Fruit fly (Drosophila melanogaster) whole organism, embryonic: ENCODE measurements around the gene CG9662.

Experiments
- Abd-B ChIP-seq: fragments of 200-800 bp; sonication (Bioruptor generic); optimal IDR thresholded peaks from 2 replicates; lab custom pipeline; 2018; ENCODE audit warnings: missing biosample characterization, mild to moderate bottlenecking, missing genetic modification characterization, moderate library complexity
- Atf-2 ChIP-seq: fragments of 200-800 bp; sonication (Bioruptor generic); optimal IDR thresholded peaks from 2 replicates; lab custom pipeline; 2016; ENCODE audit warnings: missing biosample characterization, missing genetic modification characterization
- CG10209 ChIP-seq: fragments of 200-800 bp; sonication (Bioruptor generic); optimal IDR thresholded peaks from 3 replicates; lab custom pipeline; 2017; ENCODE audit warnings: missing biosample characterization, mild to moderate bottlenecking, missing genetic modification characterization, missing genetic modification reagents
- CG1024 ChIP-seq: fragments of 200-800 bp; sonication (Bioruptor generic); IDR thresholded peaks from 2 replicates; pipeline ENCODE4 v1.3.6; 2022; ENCODE audit warnings: missing biosample characterization, missing genetic modification characterization
- CG10366 ChIP-seq: fragments of 200-800 bp; sonication (Bioruptor generic); IDR thresholded peaks from 2 replicates; pipeline ENCODE4 v1.3.6; 2022; ENCODE audit warnings: missing biosample characterization, missing genetic modification characterization
- CG10543 ChIP-seq: fragments of 200-800 bp; sonication (Bioruptor generic); optimal IDR thresholded peaks from 3 replicates; lab custom pipeline; 2017; ENCODE audit warnings: missing biosample characterization, mild to moderate bottlenecking, missing genetic modification characterization, moderate library complexity
- CG12744 ChIP-seq: fragments of 200-800 bp; sonication (Bioruptor generic); optimal IDR thresholded peaks from 2 replicates; lab custom pipeline; 2016; ENCODE audit warnings: missing biosample characterization, missing genetic modification characterization
- CG17186 ChIP-seq: fragments of 200-800 bp; sonication (Bioruptor generic); optimal IDR thresholded peaks from 3 replicates; lab custom pipeline; 2017; ENCODE audit warnings: missing biosample characterization, missing genetic modification reagents, missing genetic modification characterization
- CG1832 ChIP-seq: fragments of 200-800 bp; sonication (Bioruptor generic); optimal IDR thresholded peaks from 2 replicates; lab custom pipeline; 2017; ENCODE audit warnings: missing biosample characterization, mild to moderate bottlenecking, missing genetic modification characterization, inconsistent platforms
- CG2678 ChIP-seq: fragments of 200-800 bp; sonication (Bioruptor generic); optimal IDR thresholded peaks from 3 replicates; lab custom pipeline; 2019; ENCODE audit warnings: missing biosample characterization, mild to moderate bottlenecking, missing genetic modification characterization, moderate library complexity
- CG34224 ChIP-seq: fragments of 200-800 bp; sonication (Bioruptor generic); IDR thresholded peaks from 3 replicates; pipeline ENCODE4 v1.3.6; 2022; ENCODE audit warnings: missing biosample characterization, missing genetic modification characterization; ENCODE audit not compliant: partially characterized antibody
- CG4424 ChIP-seq: fragments of 200-800 bp; sonication (Bioruptor generic); optimal IDR thresholded peaks from 3 replicates; lab custom pipeline; 2016; ENCODE audit warnings: missing biosample characterization, missing genetic modification characterization
- CG4854 ChIP-seq: fragments of 200-800 bp; sonication (Bioruptor generic); optimal IDR thresholded peaks from 2 replicates; lab custom pipeline; 2016; ENCODE audit warnings: missing biosample characterization, missing genetic modification characterization, inconsistent platforms
- CG6654 ChIP-seq: fragments of 200-800 bp; sonication (Bioruptor generic); optimal IDR thresholded peaks from 2 replicates; lab custom pipeline; 2017; ENCODE audit warnings: missing biosample characterization, mild to moderate bottlenecking, missing genetic modification characterization
- CG8359 ChIP-seq: fragments of 200-800 bp; sonication (Bioruptor generic); optimal IDR thresholded peaks from 2 replicates; lab custom pipeline; 2017; ENCODE audit warnings: missing biosample characterization, mild to moderate bottlenecking, missing genetic modification characterization, borderline replicate concordance
- CG8478 ChIP-seq: fragments of >200 bp; optimal IDR thresholded peaks from 2 replicates; lab custom pipeline; 2018
- Chrac-16 ChIP-seq: fragments of 200-800 bp; sonication (Bioruptor generic); optimal IDR thresholded peaks from 3 replicates; lab custom pipeline; 2016; ENCODE audit warnings: missing biosample characterization, missing genetic modification characterization
- D ChIP-seq, 2 experiments: fragments of 200-800 bp in 1 of 2; fragments of >200 bp in 1 of 2; sonication (Bioruptor generic) in 1 of 2; optimal IDR thresholded peaks; 2 replicates in 1 of 2; 3 replicates in 1 of 2; lab custom pipeline; 2017; ENCODE audit warnings: mild to moderate bottlenecking in 1 of 2, missing biosample characterization in 1 of 2, missing genetic modification characterization in 1 of 2, missing genetic modification reagents in 1 of 2
- Dad ChIP-seq: fragments of 200-800 bp; sonication (Bioruptor generic); optimal IDR thresholded peaks from 3 replicates; lab custom pipeline; 2016; ENCODE audit warnings: missing biosample characterization, missing genetic modification characterization
- Dek ChIP-seq: fragments of 200-800 bp; sonication (Bioruptor generic); optimal IDR thresholded peaks from 3 replicates; lab custom pipeline; 2019; ENCODE audit warnings: missing biosample characterization, mild to moderate bottlenecking, missing genetic modification characterization, moderate library complexity
- Dfd ChIP-seq, 2 experiments: fragments of >200 bp; optimal IDR thresholded peaks; 2 replicates each; lab custom pipeline; 2017; ENCODE audit warnings: missing biosample characterization in 2 of 2, missing genetic modification characterization in 2 of 2
- Fer3 ChIP-seq: fragments of 200-800 bp; sonication (Bioruptor generic); optimal IDR thresholded peaks from 2 replicates; lab custom pipeline; 2018; ENCODE audit warnings: missing biosample characterization, mild to moderate bottlenecking, missing genetic modification characterization, moderate library complexity
- Hr3 ChIP-seq: fragments of 200-800 bp; sonication (Bioruptor generic); optimal IDR thresholded peaks from 3 replicates; lab custom pipeline; 2016; ENCODE audit warnings: missing biosample characterization, missing genetic modification characterization
- Hsf ChIP-seq: fragments of 200-800 bp; sonication (Bioruptor generic); optimal IDR thresholded peaks from 3 replicates; lab custom pipeline; 2016; ENCODE audit warnings: missing biosample characterization, missing genetic modification characterization
- Lpt ChIP-seq: fragments of >200 bp; optimal IDR thresholded peaks from 2 replicates; lab custom pipeline; 2018; ENCODE audit warnings: missing biosample characterization, missing genetic modification characterization
- MTF-1 ChIP-seq: fragments of 200-800 bp; sonication (Bioruptor generic); optimal IDR thresholded peaks from 2 replicates; lab custom pipeline; 2018; ENCODE audit warnings: missing biosample characterization, mild to moderate bottlenecking, missing genetic modification characterization, borderline replicate concordance
- Mes4 ChIP-seq: fragments of 200-800 bp; sonication (Bioruptor generic); optimal IDR thresholded peaks from 2 replicates; lab custom pipeline; 2016; ENCODE audit warnings: missing biosample characterization, missing genetic modification characterization
- Neu2 ChIP-seq: fragments of 200-800 bp; sonication (Bioruptor generic); optimal IDR thresholded peaks from 3 replicates; lab custom pipeline; 2016; ENCODE audit warnings: missing biosample characterization, missing genetic modification characterization, borderline replicate concordance
- Optix ChIP-seq: fragments of 200-800 bp; sonication (Bioruptor generic); IDR thresholded peaks from 3 replicates; pipeline ENCODE4 v1.3.6; 2022; ENCODE audit warnings: missing biosample characterization, missing genetic modification characterization
- PHDP ChIP-seq: fragments of 200-800 bp; sonication (Bioruptor generic); optimal IDR thresholded peaks from 3 replicates; lab custom pipeline; 2018; ENCODE audit warnings: missing biosample characterization, mild to moderate bottlenecking, missing genetic modification characterization, moderate library complexity
- Sox100B ChIP-seq: fragments of 200-800 bp; sonication (Bioruptor generic); optimal IDR thresholded peaks from 3 replicates; lab custom pipeline; 2018; ENCODE audit warnings: missing biosample characterization, mild to moderate bottlenecking, missing genetic modification characterization
- Sry-β ChIP-seq: fragments of 200-800 bp; sonication (Bioruptor generic); optimal IDR thresholded peaks from 2 replicates; lab custom pipeline; 2018; ENCODE audit warnings: missing biosample characterization, mild to moderate bottlenecking, missing genetic modification characterization, moderate library complexity
- Vsx1 ChIP-seq: fragments of 200-800 bp; sonication (Bioruptor generic); optimal IDR thresholded peaks from 2 replicates; lab custom pipeline; 2017; ENCODE audit warnings: missing biosample characterization, mild to moderate bottlenecking, missing genetic modification characterization, missing genetic modification reagents
- Xrp1 ChIP-seq: fragments of 200-800 bp; sonication (Bioruptor generic); IDR thresholded peaks from 2 replicates; pipeline ENCODE4 v1.3.6; 2022; ENCODE audit warnings: missing biosample characterization, missing genetic modification characterization
- ac ChIP-seq: fragments of 200-800 bp; sonication (Bioruptor generic); optimal IDR thresholded peaks from 3 replicates; lab custom pipeline; 2017; ENCODE audit warnings: missing biosample characterization, mild to moderate bottlenecking, missing genetic modification characterization
- bab2 ChIP-seq: fragments of 200-800 bp; sonication (Bioruptor generic); optimal IDR thresholded peaks from 2 replicates; lab custom pipeline; 2016; ENCODE audit warnings: missing biosample characterization, missing genetic modification characterization
- crol ChIP-seq: fragments of 200-800 bp; sonication (Bioruptor generic); IDR thresholded peaks from 2 replicates; pipeline ENCODE4 v1.3.6; 2022; ENCODE audit warnings: missing biosample characterization, missing genetic modification characterization
- gsb ChIP-seq: fragments of 200-800 bp; sonication (Bioruptor generic); IDR thresholded peaks from 2 replicates; pipeline ENCODE4 v1.3.6; 2022; ENCODE audit warnings: missing biosample characterization, missing genetic modification characterization
- her ChIP-seq: fragments of 200-800 bp; sonication (Bioruptor generic); optimal IDR thresholded peaks from 2 replicates; lab custom pipeline; 2016; ENCODE audit warnings: missing biosample characterization, missing genetic modification characterization
- lab ChIP-seq: fragments of 200-800 bp; sonication (Bioruptor generic); optimal IDR thresholded peaks from 3 replicates; lab custom pipeline; 2017; ENCODE audit warnings: missing biosample characterization, missing genetic modification characterization, mild to moderate bottlenecking, moderate library complexity, missing genetic modification reagents
- lilli ChIP-seq: fragments of 200-800 bp; sonication (Bioruptor generic); optimal IDR thresholded peaks from 3 replicates; lab custom pipeline; 2016; ENCODE audit warnings: missing biosample characterization, missing genetic modification characterization
- lola ChIP-seq, 3 experiments: fragments of >200 bp in 2 of 3; fragments of 200-800 bp in 1 of 3; sonication (Bioruptor generic) in 1 of 3; optimal IDR thresholded peaks; 2 replicates each; lab custom pipeline; 2017 to 2019; ENCODE audit warnings: missing biosample characterization in 3 of 3, missing genetic modification characterization in 3 of 3, mild to moderate bottlenecking in 1 of 3, moderate library complexity in 1 of 3
- mld ChIP-seq: fragments of 200-800 bp; sonication (Bioruptor generic); IDR thresholded peaks from 3 replicates; pipeline ENCODE4 v1.3.6; 2022; ENCODE audit warnings: missing biosample characterization, missing genetic modification characterization; ENCODE audit not compliant: partially characterized antibody
- pho ChIP-seq: fragments of 200-800 bp; sonication (Bioruptor generic); optimal IDR thresholded peaks from 2 replicates; lab custom pipeline; 2016; ENCODE audit warnings: missing biosample characterization, missing genetic modification characterization
- pros ChIP-seq: fragments of 200-800 bp; sonication (Bioruptor generic); optimal IDR thresholded peaks from 3 replicates; lab custom pipeline; 2019; ENCODE audit warnings: missing biosample characterization, mild to moderate bottlenecking, missing genetic modification characterization, moderate library complexity
- sens-2 ChIP-seq: fragments of 200-800 bp; sonication (Bioruptor generic); IDR thresholded peaks from 2 replicates; pipeline ENCODE4 v1.3.6; 2022; ENCODE audit warnings: missing biosample characterization, missing genetic modification characterization
- sob ChIP-seq: fragments of 200-800 bp; sonication (Bioruptor generic); IDR thresholded peaks from 2 replicates; pipeline ENCODE4 v1.3.6; 2022; ENCODE audit warnings: missing biosample characterization, missing genetic modification characterization
- stwl ChIP-seq: fragments of 200-800 bp; sonication (Bioruptor generic); optimal IDR thresholded peaks from 3 replicates; lab custom pipeline; 2018; ENCODE audit warnings: missing biosample characterization, mild to moderate bottlenecking, missing genetic modification characterization, moderate library complexity
- ttk ChIP-seq: fragments of 200-800 bp; sonication (Bioruptor generic); IDR thresholded peaks from 2 replicates; pipeline ENCODE4 v2.1.2; 2022; ENCODE audit warnings: missing biosample characterization, missing genetic modification characterization

Gene CG9662

DNA sequence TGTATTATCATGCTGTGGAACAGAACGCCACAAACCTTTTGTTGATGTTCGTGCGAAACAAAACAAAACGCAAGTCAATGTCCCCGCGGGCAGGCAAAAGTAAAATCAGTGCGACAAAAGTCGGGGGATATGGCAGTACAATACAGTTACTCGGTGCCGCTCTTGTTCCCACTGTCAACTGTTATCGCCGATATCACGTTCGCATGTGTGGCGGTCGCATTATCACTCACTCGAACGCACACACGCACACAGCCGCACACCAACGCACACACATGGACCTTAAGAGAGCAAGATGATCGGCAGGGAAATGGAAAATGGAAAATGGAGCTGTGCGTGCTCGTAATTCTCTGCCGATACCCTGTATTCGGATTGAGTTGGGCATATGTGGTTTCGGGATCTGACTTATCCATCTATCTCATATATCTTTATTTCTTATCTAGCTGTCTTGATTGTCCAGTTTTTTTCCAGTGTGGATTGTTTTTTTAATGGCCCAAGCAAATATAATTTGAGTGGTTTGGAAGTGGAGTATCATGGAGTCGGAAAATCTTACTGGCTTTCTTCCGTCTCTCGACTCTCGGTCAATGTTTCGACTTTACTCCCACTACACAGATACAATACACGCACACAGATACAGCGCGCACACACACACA lies 37.8 kb downstream of the CG9662 start (continued):
- TF ChIP-seq Mes4 (GFP tag; lab: Kevin White, UChicago) (peak; percentile 83), CG1024 (GFP tag; lab: Robert Waterston, UW) (peak; percentile 73), CG34224 (GFP tag; lab: Robert Waterston, UW) (no peak), CG8478 (lab: Kevin White, UChicago) (peak; percentile 39), crol (no peak), Dek (tag; lab: Kevin White, UChicago) (no peak), lilli (GFP tag; lab: Kevin White, UChicago) (peak; percentile 67), CG4854 (GFP tag; lab: Kevin White, UChicago) (no peak), ttk (peak; percentile 79), Fer3 (peak; percentile 40), her (no peak), lola (GFP tag; optimal IDR thresholded peaks at IDR 0.05; lab: Kevin White, UChicago) (peak in 1 of 3 experiments; percentile 83), pho (GFP tag; lab: Kevin White, UChicago) (peak; percentile 38), Dad (GFP tag; lab: Kevin White, UChicago) (peak; percentile 56), Xrp1 (peak; percentile 92; the same call in 1 of the 2 replicates), CG6654 (GFP tag; lab: Kevin White, UChicago) (peak; percentile 73), MTF-1 (GFP tag; lab: Kevin White, UChicago) (peak; percentile 23), CG8359 (GFP tag; lab: Kevin White, UChicago) (peak; percentile 72), CG10209 (GFP tag; lab: Kevin White, UChicago) (peak; percentile 76), Neu2 (no peak), Abd-B (GFP tag; lab: Kevin White, UChicago) (peak; percentile 85), Sry-β (GFP tag; lab: Kevin White, UChicago) (peak; percentile 24), sens-2 (GFP tag; lab: Robert Waterston, UW) (peak; percentile 42; the same call in 1 of the 2 replicates), CG4424 (GFP tag; lab: Kevin White, UChicago) (peak; percentile 91), lab (GFP tag; lab: Kevin White, UChicago) (peak; percentile 67), Dfd (GFP tag; optimal IDR thresholded peaks at IDR 0.05; lab: Kevin White, UChicago) (no peak), Chrac-16 (GFP tag; lab: Kevin White, UChicago) (peak; percentile 86), Atf-2 (peak; percentile 86), stwl (tag; lab: Kevin White, UChicago) (peak; percentile 9), sob (GFP tag; lab: Robert Waterston, UW) (peak; percentile 48; the same call in 1 of the 2 replicates), ac (GFP tag; lab: Kevin White, UChicago) (no peak), CG1832 (GFP tag; lab: Kevin White, UChicago) (no peak), Lpt (GFP tag; lab: Kevin White, UChicago) (no peak), CG2678 (peak; percentile 79), gsb (GFP tag; lab: Robert Waterston, UW) (no peak), pros (GFP tag; lab: Kevin White, UChicago) (no peak), D (optimal IDR thresholded peaks at IDR 0.05; lab: Kevin White, UChicago) (no peak), D (GFP tag; optimal IDR thresholded peaks at IDR 0.05; lab: Kevin White, UChicago) (peak; percentile 92), Vsx1 (peak; percentile 54), bab2 (GFP tag; lab: Kevin White, UChicago) (peak; percentile 74), mld (GFP tag; lab: Robert Waterston, UW) (no peak), Hr3 (GFP tag; lab: Kevin White, UChicago) (peak; percentile 87), Hsf (GFP tag; lab: Kevin White, UChicago) (peak; percentile 80), PHDP (tag; lab: Kevin White, UChicago) (peak; percentile 77), Sox100B (GFP tag; lab: Kevin White, UChicago) (peak; percentile 51), Optix (GFP tag; lab: Robert Waterston, UW) (peak; percentile 87), CG10366 (GFP tag; lab: Robert Waterston, UW) (peak; percentile 75), CG17186 (GFP tag; lab: Kevin White, UChicago) (peak; percentile 58), CG12744 (GFP tag; lab: Kevin White, UChicago) (peak; percentile 47), CG10543 (GFP tag; lab: Kevin White, UChicago) (no peak)
